In the genomic region with DNA sequence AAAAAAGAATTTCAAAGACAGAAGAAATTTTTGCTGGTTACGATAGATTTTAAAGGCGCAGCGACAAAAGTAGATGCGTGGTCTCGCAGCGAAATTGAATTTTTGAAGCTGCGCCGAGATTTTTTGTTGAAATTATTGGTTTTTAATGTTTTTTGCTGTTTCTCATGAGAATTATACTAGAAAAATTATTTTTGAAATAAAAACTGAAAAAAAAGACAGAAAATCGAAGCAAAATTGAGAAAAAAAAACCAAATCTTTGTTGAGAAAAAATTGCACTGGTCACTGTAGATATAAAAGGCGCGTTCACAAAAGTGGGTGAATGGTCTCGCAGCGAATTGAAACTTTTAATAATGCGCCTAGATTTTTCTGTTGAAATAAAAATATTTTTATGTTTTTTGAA, we compare ENCODE assay signal across 3 worm cellular contexts.
TF ChIP-seq lines count a peak whose summit lies in the region.

No protein-coding gene starts in this region.

TF ChIP-seq in whole organism, L3 larva, 47 proteins besides CTCF, POLR2A, EP300 and RAD21:
- TF ChIP-seq nhr-23 (tag; optimal IDR thresholded peaks at IDR 0.05; lab: Kevin White, UChicago) (peak; percentile 6), nhr-43 (tag; optimal IDR thresholded peaks at IDR 0.05; lab: Kevin White, UChicago; ENCODE audit: poor library complexity, severe bottlenecking) (no peak), zag-1 (tag; optimal IDR thresholded peaks at IDR 0.05; lab: Kevin White, UChicago) (no peak)

TF ChIP-seq in whole organism, L4 larva, 104 proteins besides CTCF, POLR2A, EP300 and RAD21:
- TF ChIP-seq R02D3.7 (tag; optimal IDR thresholded peaks at IDR 0.05; lab: Kevin White, UChicago): no peak
- TF ChIP-seq hlh-11 (tag; optimal IDR thresholded peaks at IDR 0.05; lab: Kevin White, UChicago): no peak
- TF ChIP-seq unc-130 (GFP tag; optimal IDR thresholded peaks at IDR 0.05; lab: Kevin White, UChicago): peak; percentile 60
- peak; percentile 88 for TF ChIP-seq F49E8.2 (tag; optimal IDR thresholded peaks at IDR 0.05; lab: Kevin White, UChicago; ENCODE audit: borderline replicate concordance)
- TF ChIP-seq jun-1 (tag; optimal IDR thresholded peaks at IDR 0.05; lab: Kevin White, UChicago): no peak
- no peak for TF ChIP-seq mes-2 (tag; optimal IDR thresholded peaks at IDR 0.05; lab: Kevin White, UChicago; ENCODE audit: poor library complexity, severe bottlenecking)
- no peak for TF ChIP-seq attf-4 (tag; optimal IDR thresholded peaks at IDR 0.05; lab: Kevin White, UChicago)
- TF ChIP-seq daf-8 (GFP tag; IDR thresholded peaks at IDR 0.05; lab: Robert Waterston, UW): no peak
- TF ChIP-seq lin-38 (GFP tag; IDR thresholded peaks at IDR 0.05; lab: Robert Waterston, UW): peak; percentile 31; the same call in 1 of the 2 replicates
- TF ChIP-seq snpc-1.2 (GFP tag; IDR thresholded peaks at IDR 0.05; lab: Robert Waterston, UW): peak; percentile 60; the same call in 1 of the 2 replicates
- 0 out of 2 replicates have a peak, but pooled peaks have one; percentile 50 for TF ChIP-seq Y48G9A.11 (GFP tag; IDR thresholded peaks at IDR 0.05; lab: Robert Waterston, UW)
- peak; percentile 28 for TF ChIP-seq aha-1 (tag; lab: Kevin White, UChicago)
- no peak for TF ChIP-seq nhr-76 (tag; optimal IDR thresholded peaks at IDR 0.05; lab: Kevin White, UChicago)
TF ChIP-seq in whole organism, L4 larva: peak in this region for 6.

TF ChIP-seq in whole organism, young adult, 124 proteins besides CTCF, POLR2A, EP300 and RAD21:
- TF ChIP-seq F49E8.2 (tag; optimal IDR thresholded peaks at IDR 0.05; lab: Kevin White, UChicago; ENCODE audit: insufficient read depth) (peak; percentile 54), Y79H2A.3 (GFP tag; conservative IDR thresholded peaks at IDR 0.05; lab: Robert Waterston, UW) (no peak), him-1 (tag; optimal IDR thresholded peaks at IDR 0.05; lab: Kevin White, UChicago) (peak; percentile 76), attf-5 (GFP tag; optimal IDR thresholded peaks at IDR 0.05; lab: Kevin White, UChicago) (no peak), snpc-1.3 (tag; optimal IDR thresholded peaks at IDR 0.05; lab: Kevin White, UChicago; ENCODE audit: insufficient read depth) (peak; percentile 56), pbrm-1 (GFP tag; IDR thresholded peaks at IDR 0.05; lab: Robert Waterston, UW) (peak; percentile 48; the same call in 1 of the 2 replicates), xnd-1 (tag; optimal IDR thresholded peaks at IDR 0.05; lab: Kevin White, UChicago) (peak; percentile 97), mel-28 (tag; optimal IDR thresholded peaks at IDR 0.05; lab: Kevin White, UChicago; ENCODE audit: borderline replicate concordance) (no peak), K12H6.12 (tag; optimal IDR thresholded peaks at IDR 0.05; lab: Kevin White, UChicago) (no peak), ekl-4 (GFP tag; IDR thresholded peaks at IDR 0.05; lab: Robert Waterston, UW) (0 out of 2 replicates have a peak, but pooled peaks have one; percentile 33), ceh-91 (GFP tag; IDR thresholded peaks at IDR 0.05; lab: Robert Waterston, UW) (peak; percentile 75), lin-54 (GFP tag; optimal IDR thresholded peaks at IDR 0.05; lab: Kevin White, UChicago) (peak; percentile 63), snpc-3.4 (tag; optimal IDR thresholded peaks at IDR 0.05; lab: Kevin White, UChicago) (peak; percentile 25), tbp1 (GFP tag; optimal IDR thresholded peaks at IDR 0.05; lab: Kevin White, UChicago) (peak; percentile 43), ceh-40 (GFP tag; IDR thresholded peaks at IDR 0.05; lab: Robert Waterston, UW) (no peak), madf-3 (GFP tag; IDR thresholded peaks at IDR 0.05; lab: Robert Waterston, UW) (no peak), snpc-4 (GFP tag; optimal IDR thresholded peaks at IDR 0.05; lab: Kevin White, UChicago) (no peak), snpc-4 (tag; optimal IDR thresholded peaks at IDR 0.05; lab: Kevin White, UChicago) (peak in 3 of 4 experiments; percentile 0 to 70 (median 17)), hrde-1 (tag; optimal IDR thresholded peaks at IDR 0.05; lab: Kevin White, UChicago; ENCODE audit: borderline replicate concordance) (peak; percentile 12), Y53G8AR.9 (GFP tag; conservative IDR thresholded peaks at IDR 0.05; lab: Robert Waterston, UW) (no peak), ztf-6 (GFP tag; IDR thresholded peaks at IDR 0.05; lab: Robert Waterston, UW) (no peak), F33H1.4 (GFP tag; IDR thresholded peaks at IDR 0.05; lab: Robert Waterston, UW) (peak; percentile 95), lsl-1 (GFP tag; optimal IDR thresholded peaks at IDR 0.05; lab: Kevin White, UChicago) (peak; percentile 98), unc-130 (GFP tag; optimal IDR thresholded peaks at IDR 0.05; lab: Kevin White, UChicago) (peak; percentile 23), madf-6 (GFP tag; IDR thresholded peaks at IDR 0.05; lab: Robert Waterston, UW) (peak; percentile 95), efl-1 (GFP tag; optimal IDR thresholded peaks at IDR 0.05; lab: Kevin White, UChicago) (peak; percentile 49), rcor-1 (GFP tag; IDR thresholded peaks at IDR 0.05; lab: Robert Waterston, UW) (no peak), rpc-1 (optimal IDR thresholded peaks at IDR 0.05; lab: Kevin White, UChicago) (no peak), rpc-1 (tag; optimal IDR thresholded peaks at IDR 0.05; lab: Kevin White, UChicago) (no peak), athp-1 (tag; optimal IDR thresholded peaks at IDR 0.05; lab: Kevin White, UChicago) (peak; percentile 7), madf-8 (GFP tag; conservative IDR thresholded peaks at IDR 0.05; lab: Robert Waterston, UW) (peak; percentile 95), D2030.7 (GFP tag; IDR thresholded peaks at IDR 0.05; lab: Robert Waterston, UW) (peak; percentile 74), tlf-1 (GFP tag; optimal IDR thresholded peaks at IDR 0.05; lab: Kevin White, UChicago) (peak; percentile 41)
